Worm (Caenorhabditis elegans) whole organism, L4/young adult: ENCODE results near the gene cyp-25A3.

Experiments
- W03F9.2 ChIP-seq: fragments of 150-350 bp; optimal IDR thresholded peaks from 2 replicates; lab custom pipeline; 2014; ENCODE audit warnings: missing biosample characterization, missing genetic modification characterization
- dao-5 ChIP-seq: sonication (generic microtip); optimal IDR thresholded peaks from 2 replicates; lab custom pipeline; 2016; ENCODE audit warnings: missing genotype, missing genetic modification characterization, moderate library complexity, missing compliant biosample characterization
- him-1 ChIP-seq: sonication (generic microtip); optimal IDR thresholded peaks from 2 replicates; lab custom pipeline; 2016; ENCODE audit warnings: missing genotype, missing genetic modification reagents, missing genetic modification characterization, missing compliant biosample characterization

- no peak for TF ChIP-seq W03F9.2 (tag; lab: Kevin White, UChicago)
- no peak for TF ChIP-seq him-1 (tag; lab: Kevin White, UChicago)
- no peak for TF ChIP-seq dao-5 (tag; lab: Kevin White, UChicago)
Observed at ce11 chrIII:3789688-3790371, 49.7 kb downstream of the cyp-25A3 start.
